Worm (Caenorhabditis elegans): ENCODE data around the gene srh-34.

Gene srh-34

DNA sequence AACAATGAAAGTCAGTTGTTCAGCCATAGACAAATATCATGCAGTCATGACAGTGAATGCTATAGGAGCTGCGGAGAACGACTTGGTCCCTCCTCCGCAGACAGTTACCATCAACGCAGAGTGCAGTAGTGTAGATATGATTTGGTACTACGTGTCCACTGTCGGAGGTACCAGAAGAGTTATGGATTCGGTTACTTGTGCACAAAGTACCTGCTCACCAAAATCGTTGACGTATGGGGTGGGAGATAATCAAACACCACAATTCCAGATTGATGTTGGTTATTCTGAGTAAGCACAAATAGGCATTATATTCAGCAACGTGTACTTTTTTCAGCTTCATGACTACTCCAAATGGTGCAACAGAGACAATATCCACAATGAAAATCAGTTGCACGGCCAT is 13.5 kb downstream of the srh-34 start:
- TF ChIP-seq mab-5 (tag; optimal IDR thresholded peaks at IDR 0.05) (no peak), bed-3 (GFP tag; optimal IDR thresholded peaks at IDR 0.05) (no peak), elt-1 (tag; optimal IDR thresholded peaks at IDR 0.05; ENCODE audit: borderline replicate concordance, insufficient read depth) (no peak), lsy-2 (tag; optimal IDR thresholded peaks at IDR 0.05) (no peak), blmp-1 (tag; optimal IDR thresholded peaks at IDR 0.05) (no peak), ham-2 (GFP tag; optimal IDR thresholded peaks at IDR 0.05) (no peak), hlh-1 (tag; optimal IDR thresholded peaks at IDR 0.05) (no peak), ces-1 (GFP tag; optimal IDR thresholded peaks at IDR 0.05) (no peak), ceh-39 (tag; optimal IDR thresholded peaks at IDR 0.05) (no peak), pha-4 (tag; optimal IDR thresholded peaks at IDR 0.05) (no peak)

- no peak for TF ChIP-seq M03D4.4 (tag; optimal IDR thresholded peaks at IDR 0.05)
- TF ChIP-seq nhr-28 (tag; optimal IDR thresholded peaks at IDR 0.05), result no peak
- TF ChIP-seq ham-2 (GFP tag; optimal IDR thresholded peaks at IDR 0.05), result no peak
- no peak for TF ChIP-seq pha-4 (tag; optimal IDR thresholded peaks at IDR 0.05)
Observed at ce11 chrV:428844-429243, 17.6 kb downstream of the srh-34 start, which contains the start of gene B0554.4. Gene B0554.4, plus strand, starts transcription at chrV:429144.

ce11 chrV:424140-424539 is 22.3 kb downstream of the srh-34 start, which contains the start of gene B0554.5:
Gene B0554.5, plus strand, starts transcription at chrV:424440.
- TF ChIP-seq flh-1 (GFP tag; optimal IDR thresholded peaks at IDR 0.05) (no peak), hlh-1 (tag; optimal IDR thresholded peaks at IDR 0.05) (no peak), tbx-8 (GFP tag; optimal IDR thresholded peaks at IDR 0.05) (no peak), unc-62 (GFP tag; optimal IDR thresholded peaks at IDR 0.05) (no peak), M03D4.4 (tag; optimal IDR thresholded peaks at IDR 0.05) (no peak), nhr-12 (tag; optimal IDR thresholded peaks at IDR 0.05) (no peak), unc-39 (tag; optimal IDR thresholded peaks at IDR 0.05) (no peak), snpc-4 (tag; optimal IDR thresholded peaks at IDR 0.05) (no peak), nhr-28 (tag; optimal IDR thresholded peaks at IDR 0.05) (no peak), lsy-2 (tag; optimal IDR thresholded peaks at IDR 0.05) (no peak), drap-1 (GFP tag; optimal IDR thresholded peaks at IDR 0.05) (no peak), sptf-1 (tag; optimal IDR thresholded peaks at IDR 0.05) (no peak), zip-8 (tag; optimal IDR thresholded peaks at IDR 0.05) (no peak), ceh-43 (GFP tag; optimal IDR thresholded peaks at IDR 0.05) (no peak), blmp-1 (tag; optimal IDR thresholded peaks at IDR 0.05) (no peak), mab-5 (tag; optimal IDR thresholded peaks at IDR 0.05) (no peak), ceh-83 (GFP tag; optimal IDR thresholded peaks at IDR 0.05) (no peak), elt-3 (tag; optimal IDR thresholded peaks at IDR 0.05) (no peak), sem-2 (GFP tag; optimal IDR thresholded peaks at IDR 0.05) (no peak), bed-3 (GFP tag; optimal IDR thresholded peaks at IDR 0.05) (no peak)

DNA sequence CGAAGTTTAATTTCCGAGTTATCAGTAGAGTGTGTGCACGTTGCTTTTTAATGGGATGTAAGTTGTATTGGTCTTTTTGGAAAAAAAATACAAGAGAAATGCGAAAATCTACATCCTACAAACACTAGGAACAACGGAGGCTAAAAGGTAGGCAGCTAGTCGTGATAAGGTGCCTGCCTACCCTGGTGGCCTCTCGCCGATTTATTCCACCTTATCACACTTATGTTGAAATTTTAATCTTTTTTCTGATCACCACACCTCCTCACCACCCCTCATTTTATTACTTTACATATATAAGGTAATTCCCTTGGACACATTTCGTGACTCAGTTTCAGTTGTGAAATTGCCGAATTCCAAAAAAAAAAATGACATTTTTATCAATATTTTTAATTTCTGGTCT is 24.3 kb downstream of the srh-34 start, which contains the start of gene dod-20:
TSS of gene dod-20 (plus strand) at position 301 of the 400 bp plus-strand sequence.
- no peak for TF ChIP-seq unc-39 (tag; optimal IDR thresholded peaks at IDR 0.05)
- TF ChIP-seq nhr-12 (tag; optimal IDR thresholded peaks at IDR 0.05), result no peak
- no peak for TF ChIP-seq blmp-1 (tag; optimal IDR thresholded peaks at IDR 0.05)
- no peak for TF ChIP-seq ceh-83 (GFP tag; optimal IDR thresholded peaks at IDR 0.05)

- TF ChIP-seq ceh-43 (GFP tag; optimal IDR thresholded peaks at IDR 0.05), result no peak
- TF ChIP-seq pha-4 (tag; optimal IDR thresholded peaks at IDR 0.05), result no peak
- no peak for TF ChIP-seq drap-1 (GFP tag; optimal IDR thresholded peaks at IDR 0.05)
- no peak for TF ChIP-seq nhr-2 (tag; optimal IDR thresholded peaks at IDR 0.05)
- no peak for TF ChIP-seq ham-2 (GFP tag; optimal IDR thresholded peaks at IDR 0.05)
- no peak for TF ChIP-seq elt-3 (tag; optimal IDR thresholded peaks at IDR 0.05)
- no peak for TF ChIP-seq lsy-2 (tag; optimal IDR thresholded peaks at IDR 0.05)
- no peak for TF ChIP-seq M03D4.4 (tag; optimal IDR thresholded peaks at IDR 0.05)
- no peak for TF ChIP-seq mls-2 (tag; optimal IDR thresholded peaks at IDR 0.05)
- no peak for TF ChIP-seq mep-1 (tag; optimal IDR thresholded peaks at IDR 0.05)
- TF ChIP-seq ztf-11 (tag; optimal IDR thresholded peaks at IDR 0.05), result no peak
- no peak for TF ChIP-seq flh-1 (GFP tag; optimal IDR thresholded peaks at IDR 0.05)
- TF ChIP-seq zip-8 (tag; optimal IDR thresholded peaks at IDR 0.05), result no peak
- TF ChIP-seq ceh-39 (tag; optimal IDR thresholded peaks at IDR 0.05), result no peak
- no peak for TF ChIP-seq elt-1 (tag; optimal IDR thresholded peaks at IDR 0.05; ENCODE audit: borderline replicate concordance, insufficient read depth)
- no peak for TF ChIP-seq unc-62 (GFP tag; optimal IDR thresholded peaks at IDR 0.05)
- no peak for TF ChIP-seq nhr-28 (tag; optimal IDR thresholded peaks at IDR 0.05)
- no peak for TF ChIP-seq blmp-1 (tag; optimal IDR thresholded peaks at IDR 0.05)
- TF ChIP-seq mab-5 (tag; optimal IDR thresholded peaks at IDR 0.05), result no peak
Observed at ce11 chrV:418432-418831, 28.0 kb downstream of the srh-34 start, which contains the start of gene Y39D8A.1. Gene Y39D8A.1, plus strand, starts transcription at chrV:418732.

Data from whole organism, mixed stage, embryonic.